Fruit fly (Drosophila melanogaster) whole organism, embryonic: Measurements from ENCODE around the gene Bili.

Experiments
- Abd-B ChIP-seq: fragments of 200-800 bp; sonication (Bioruptor generic); optimal IDR thresholded peaks from 2 replicates; lab custom pipeline; 2018; ENCODE audit warnings: missing biosample characterization, mild to moderate bottlenecking, missing genetic modification characterization, moderate library complexity
- Asciz ChIP-seq: fragments of 200-800 bp; sonication (Bioruptor generic); optimal IDR thresholded peaks from 2 replicates; lab custom pipeline; 2017; ENCODE audit warnings: missing biosample characterization, mild to moderate bottlenecking, missing genetic modification characterization, missing genetic modification reagents
- BtbVII ChIP-seq: fragments of 200-800 bp; sonication (Bioruptor generic); optimal IDR thresholded peaks from 3 replicates; lab custom pipeline; 2017; ENCODE audit warnings: missing biosample characterization, mild to moderate bottlenecking, missing genetic modification characterization
- CG10431 ChIP-seq: fragments of 200-800 bp; sonication (Bioruptor generic); optimal IDR thresholded peaks from 3 replicates; lab custom pipeline; 2018; ENCODE audit warnings: missing biosample characterization, mild to moderate bottlenecking, missing genetic modification characterization
- CG10979 ChIP-seq: fragments of 200-800 bp; sonication (Bioruptor generic); optimal IDR thresholded peaks from 2 replicates; lab custom pipeline; 2018; ENCODE audit warnings: missing biosample characterization, mild to moderate bottlenecking, missing genetic modification characterization, moderate library complexity
- CG11560 ChIP-seq: fragments of 200-800 bp; sonication (Bioruptor generic); IDR thresholded peaks from 3 replicates; pipeline ENCODE4 v1.3.6; 2022; ENCODE audit warnings: missing biosample characterization, missing genetic modification characterization
- CG11695 ChIP-seq: fragments of 200-800 bp; sonication (Bioruptor generic); IDR thresholded peaks from 3 replicates; pipeline ENCODE4 v1.3.6; 2022; ENCODE audit warnings: missing biosample characterization, missing genetic modification characterization
- CG11696 ChIP-seq: fragments of 200-800 bp; sonication (Bioruptor generic); IDR thresholded peaks from 2 replicates; pipeline ENCODE4 v1.3.6; 2022; ENCODE audit warnings: missing biosample characterization, missing genetic modification characterization
- CG12155 ChIP-seq: fragments of 200-800 bp; sonication (Bioruptor generic); optimal IDR thresholded peaks from 3 replicates; lab custom pipeline; 2016; ENCODE audit warnings: missing biosample characterization, missing genetic modification characterization
- CG12769 ChIP-seq: fragments of 200-800 bp; sonication (Bioruptor generic); optimal IDR thresholded peaks from 2 replicates; lab custom pipeline; 2019; ENCODE audit warnings: missing biosample characterization, mild to moderate bottlenecking, missing genetic modification characterization, moderate library complexity
- CG14014 ChIP-seq: fragments of 200-800 bp; sonication (Bioruptor generic); IDR thresholded peaks from 2 replicates; pipeline ENCODE4 v1.3.6; 2022; ENCODE audit warnings: missing biosample characterization, missing genetic modification characterization
- CG15011 ChIP-seq: fragments of 200-800 bp; sonication (Bioruptor generic); optimal IDR thresholded peaks from 3 replicates; lab custom pipeline; 2018; ENCODE audit warnings: missing biosample characterization, mild to moderate bottlenecking, missing genetic modification characterization
- CG1529 ChIP-seq: fragments of 200-800 bp; sonication (Bioruptor generic); optimal IDR thresholded peaks from 3 replicates; lab custom pipeline; 2018; ENCODE audit warnings: missing biosample characterization, missing genetic modification characterization
- CG1647 ChIP-seq: fragments of 200-800 bp; sonication (Bioruptor generic); optimal IDR thresholded peaks from 3 replicates; lab custom pipeline; 2016; ENCODE audit warnings: missing biosample characterization, missing genetic modification characterization
- CG16815 ChIP-seq: fragments of 200-800 bp; sonication (Bioruptor generic); optimal IDR thresholded peaks from 3 replicates; lab custom pipeline; 2017; ENCODE audit warnings: missing biosample characterization, mild to moderate bottlenecking, missing genetic modification characterization
- CG18476 ChIP-seq: fragments of 200-800 bp; sonication (Bioruptor generic); optimal IDR thresholded peaks from 2 replicates; lab custom pipeline; 2016; ENCODE audit warnings: missing biosample characterization, mild to moderate bottlenecking, missing genetic modification characterization
- CG18619 ChIP-seq: fragments of 200-800 bp; sonication (Bioruptor generic); optimal IDR thresholded peaks from 3 replicates; lab custom pipeline; 2017; ENCODE audit warnings: missing biosample characterization, mild to moderate bottlenecking, missing genetic modification characterization
- CG2116 ChIP-seq: fragments of 200-800 bp; sonication (Bioruptor generic); optimal IDR thresholded peaks from 3 replicates; lab custom pipeline; 2018; ENCODE audit warnings: missing biosample characterization, mild to moderate bottlenecking, missing genetic modification characterization
- CG2678 ChIP-seq: fragments of 200-800 bp; sonication (Bioruptor generic); optimal IDR thresholded peaks from 3 replicates; lab custom pipeline; 2019; ENCODE audit warnings: missing biosample characterization, mild to moderate bottlenecking, missing genetic modification characterization, moderate library complexity
- CG33213 ChIP-seq: fragments of 200-800 bp; sonication (Bioruptor generic); optimal IDR thresholded peaks from 3 replicates; lab custom pipeline; 2016; ENCODE audit warnings: missing biosample characterization, missing genetic modification characterization
- CG6854 ChIP-seq: fragments of 200-800 bp; sonication (Bioruptor generic); optimal IDR thresholded peaks from 3 replicates; lab custom pipeline; 2017; ENCODE audit warnings: missing biosample characterization, mild to moderate bottlenecking, missing genetic modification characterization
- CG7786 ChIP-seq: fragments of 200-800 bp; sonication (Bioruptor generic); optimal IDR thresholded peaks from 2 replicates; lab custom pipeline; 2016; ENCODE audit warnings: missing biosample characterization, missing genetic modification characterization
- CG8290 ChIP-seq, 3 experiments: fragments of 200-800 bp; sonication (Bioruptor generic); optimal IDR thresholded peaks; 2 replicates each; lab custom pipeline; 2016 to 2019; ENCODE audit warnings: missing biosample characterization in 3 of 3, missing genetic modification characterization in 3 of 3, mild to moderate bottlenecking in 2 of 3, moderate library complexity in 1 of 3
- CG8388 ChIP-seq: fragments of 200-800 bp; sonication (Bioruptor generic); optimal IDR thresholded peaks from 2 replicates; lab custom pipeline; 2019; ENCODE audit warnings: missing biosample characterization, mild to moderate bottlenecking, missing genetic modification characterization, moderate library complexity
- CG9817 ChIP-seq: fragments of 200-800 bp; sonication (Bioruptor generic); optimal IDR thresholded peaks from 2 replicates; lab custom pipeline; 2018; ENCODE audit warnings: missing biosample characterization, mild to moderate bottlenecking, missing genetic modification characterization, moderate library complexity
- CG9876 ChIP-seq: fragments of 200-800 bp; sonication (Bioruptor generic); optimal IDR thresholded peaks from 2 replicates; lab custom pipeline; 2016; ENCODE audit warnings: missing biosample characterization, missing genetic modification characterization
- Camta ChIP-seq: fragments of 200-800 bp; sonication (Bioruptor generic); optimal IDR thresholded peaks from 2 replicates; lab custom pipeline; 2016; ENCODE audit warnings: missing biosample characterization, missing genetic modification characterization
- Dll ChIP-seq: fragments of 200-800 bp; sonication (Bioruptor generic); IDR thresholded peaks from 4 replicates; pipeline ENCODE4 v1.3.6; 2022; ENCODE audit warnings: missing biosample characterization, missing genetic modification characterization; ENCODE audit not compliant: partially characterized antibody
- Drgx ChIP-seq: fragments of 200-800 bp; sonication (Bioruptor generic); IDR thresholded peaks from 2 replicates; pipeline ENCODE4 v1.3.6; 2022; ENCODE audit warnings: missing biosample characterization, missing genetic modification characterization
- HLH3B ChIP-seq: fragments of 200-800 bp; sonication (Bioruptor generic); IDR thresholded peaks from 2 replicates; pipeline ENCODE4 v1.3.6; 2022; ENCODE audit warnings: missing biosample characterization, missing genetic modification characterization
- Ravus ChIP-seq: fragments of 200-800 bp; sonication (Bioruptor generic); IDR thresholded peaks from 2 replicates; pipeline ENCODE4 v1.3.6; 2022; ENCODE audit warnings: missing biosample characterization, missing genetic modification characterization
- Six4 ChIP-seq: fragments of 200-800 bp; sonication (Bioruptor generic); optimal IDR thresholded peaks from 2 replicates; lab custom pipeline; 2016; ENCODE audit warnings: missing biosample characterization, missing genetic modification characterization
- Sry-δ ChIP-seq: fragments of 200-800 bp; sonication (Bioruptor generic); optimal IDR thresholded peaks from 2 replicates; lab custom pipeline; 2016; ENCODE audit warnings: missing biosample characterization, missing genetic modification characterization
- bowl ChIP-seq: fragments of 200-800 bp; sonication (Bioruptor generic); IDR thresholded peaks from 2 replicates; pipeline ENCODE4 v1.3.6; 2022; ENCODE audit warnings: missing biosample characterization, missing genetic modification characterization
- cas ChIP-seq: fragments of 200-800 bp; sonication (Bioruptor generic); IDR thresholded peaks from 2 replicates; pipeline ENCODE4 v1.3.6; 2022; ENCODE audit warnings: missing biosample characterization, missing genetic modification characterization
- cato ChIP-seq: fragments of 200-800 bp; sonication (Bioruptor generic); optimal IDR thresholded peaks from 2 replicates; lab custom pipeline; 2016; ENCODE audit warnings: missing biosample characterization, missing genetic modification characterization, borderline replicate concordance
- croc ChIP-seq: fragments of 200-800 bp; sonication (Bioruptor generic); conservative IDR thresholded peaks from 3 replicates; pipeline ENCODE4 v1.3.6; 2022; ENCODE audit warnings: missing biosample characterization, missing genetic modification characterization
- fru ChIP-seq: fragments of >200 bp; optimal IDR thresholded peaks from 2 replicates; lab custom pipeline; 2017
- gce ChIP-seq: fragments of 200-800 bp; sonication (Bioruptor generic); IDR thresholded peaks from 3 replicates; pipeline ENCODE4 v1.3.6; 2022; ENCODE audit warnings: missing biosample characterization, missing genetic modification characterization
- hbn ChIP-seq: fragments of 200-800 bp; sonication (Bioruptor generic); IDR thresholded peaks from 2 replicates; pipeline ENCODE4 v1.3.6; 2022; ENCODE audit warnings: missing biosample characterization, missing genetic modification characterization; ENCODE audit not compliant: partially characterized antibody
- her ChIP-seq: fragments of 200-800 bp; sonication (Bioruptor generic); optimal IDR thresholded peaks from 2 replicates; lab custom pipeline; 2016; ENCODE audit warnings: missing biosample characterization, missing genetic modification characterization
- klu ChIP-seq: fragments of 200-800 bp; sonication (Bioruptor generic); IDR thresholded peaks from 2 replicates; pipeline ENCODE4 v1.3.6; 2022; ENCODE audit warnings: missing biosample characterization, missing genetic modification characterization
- lilli ChIP-seq: fragments of 200-800 bp; sonication (Bioruptor generic); optimal IDR thresholded peaks from 3 replicates; lab custom pipeline; 2016; ENCODE audit warnings: missing biosample characterization, missing genetic modification characterization
- mld ChIP-seq: fragments of 200-800 bp; sonication (Bioruptor generic); IDR thresholded peaks from 3 replicates; pipeline ENCODE4 v1.3.6; 2022; ENCODE audit warnings: missing biosample characterization, missing genetic modification characterization; ENCODE audit not compliant: partially characterized antibody
- sc ChIP-seq, 3 experiments: fragments of >200 bp in 2 of 3; fragments of 200-800 bp in 1 of 3; sonication (Bioruptor generic) in 1 of 3; optimal IDR thresholded peaks; 2 replicates in 2 of 3; 3 replicates in 1 of 3; lab custom pipeline; 2017; ENCODE audit warnings: mild to moderate bottlenecking in 1 of 3, missing biosample characterization in 1 of 3, missing genetic modification characterization in 1 of 3, missing genetic modification reagents in 1 of 3
- schlank ChIP-seq: fragments of 200-800 bp; sonication (Bioruptor generic); optimal IDR thresholded peaks from 2 replicates; lab custom pipeline; 2018; ENCODE audit warnings: missing biosample characterization, mild to moderate bottlenecking, missing genetic modification characterization
- sob ChIP-seq: fragments of 200-800 bp; sonication (Bioruptor generic); IDR thresholded peaks from 2 replicates; pipeline ENCODE4 v1.3.6; 2022; ENCODE audit warnings: missing biosample characterization, missing genetic modification characterization
- tx ChIP-seq: fragments of 200-800 bp; sonication (Bioruptor generic); optimal IDR thresholded peaks from 2 replicates; lab custom pipeline; 2016; ENCODE audit warnings: missing biosample characterization, missing genetic modification characterization
- wek ChIP-seq: fragments of 200-800 bp; sonication (Bioruptor generic); optimal IDR thresholded peaks from 3 replicates; lab custom pipeline; 2018; ENCODE audit warnings: missing biosample characterization, mild to moderate bottlenecking, missing genetic modification characterization, moderate library complexity

Gene Bili

dm6 chr3R:25168259-25168972 lies 37.3 kb downstream of the Bili start (continued):
- peak; percentile 5 for TF ChIP-seq CG9817
- no peak for TF ChIP-seq Dll (GFP tag; lab: Robert Waterston, UW)
- TF ChIP-seq Sry-δ (GFP tag; lab: Kevin White, UChicago): no peak
- TF ChIP-seq CG33213 (GFP tag; lab: Kevin White, UChicago): no peak
- no peak for TF ChIP-seq Camta
- TF ChIP-seq sc (optimal IDR thresholded peaks at IDR 0.05; lab: Kevin White, UChicago): no peak
- no peak for TF ChIP-seq sc (GFP tag; optimal IDR thresholded peaks at IDR 0.05; lab: Kevin White, UChicago)
- peak; percentile 36 for TF ChIP-seq CG8388 (GFP tag; lab: Kevin White, UChicago)
- no peak for TF ChIP-seq mld (GFP tag; lab: Robert Waterston, UW)
- peak; percentile 16 for TF ChIP-seq schlank
- no peak for TF ChIP-seq CG18476 (GFP tag; lab: Kevin White, UChicago)
- TF ChIP-seq CG16815 (GFP tag; lab: Kevin White, UChicago): peak; percentile 21
- no peak for TF ChIP-seq cas (GFP tag; lab: Robert Waterston, UW)
- TF ChIP-seq hbn (GFP tag; lab: Robert Waterston, UW): no peak
- TF ChIP-seq Ravus (GFP tag; lab: Robert Waterston, UW): no peak
- no peak for TF ChIP-seq wek
- no peak for TF ChIP-seq CG12155 (GFP tag; lab: Kevin White, UChicago)
- no peak for TF ChIP-seq CG2116 (GFP tag; lab: Kevin White, UChicago)
- no peak for TF ChIP-seq Six4 (GFP tag; lab: Kevin White, UChicago)
- TF ChIP-seq CG1529 (GFP tag; lab: Kevin White, UChicago): peak; percentile 5
- TF ChIP-seq CG12769 (tag; lab: Kevin White, UChicago): peak; percentile 49
- no peak for TF ChIP-seq gce (GFP tag; lab: Robert Waterston, UW)
- TF ChIP-seq CG6854 (GFP tag; lab: Kevin White, UChicago): peak; percentile 31
- TF ChIP-seq croc (GFP tag; lab: Robert Waterston, UW): no peak
- no peak for TF ChIP-seq CG1647 (GFP tag; lab: Kevin White, UChicago)
- TF ChIP-seq CG14014 (GFP tag; lab: Robert Waterston, UW): no peak; the same call in 1 of the 2 replicates
- no peak for TF ChIP-seq HLH3B (GFP tag; lab: Robert Waterston, UW)
- no peak for TF ChIP-seq CG11696 (GFP tag; lab: Robert Waterston, UW)
- TF ChIP-seq CG2678: peak; percentile 82
- TF ChIP-seq sob (GFP tag; lab: Robert Waterston, UW): peak; percentile 25; the same call in 1 of the 2 replicates
- peak; percentile 67 for TF ChIP-seq CG10979 (tag; lab: Kevin White, UChicago)
- TF ChIP-seq cato (GFP tag; lab: Kevin White, UChicago): no peak
- TF ChIP-seq Drgx (GFP tag; lab: Robert Waterston, UW): no peak
- TF ChIP-seq CG11560: no peak
- no peak for TF ChIP-seq CG9876 (GFP tag; lab: Kevin White, UChicago)
- no peak for TF ChIP-seq Abd-B (GFP tag; lab: Kevin White, UChicago)
- TF ChIP-seq bowl (GFP tag; lab: Robert Waterston, UW): no peak
- TF ChIP-seq CG10431 (GFP tag; lab: Kevin White, UChicago): no peak
- TF ChIP-seq tx: no peak
- TF ChIP-seq CG8290 (GFP tag; optimal IDR thresholded peaks at IDR 0.05; lab: Kevin White, UChicago): no peak
- TF ChIP-seq CG8290 (tag; optimal IDR thresholded peaks at IDR 0.05; lab: Kevin White, UChicago): peak in 1 of 2 experiments; percentile 29
- TF ChIP-seq her (GFP tag; lab: Kevin White, UChicago): no peak
- TF ChIP-seq fru (lab: Kevin White, UChicago): no peak
- peak; percentile 39 for TF ChIP-seq CG18619 (GFP tag; lab: Kevin White, UChicago)
- TF ChIP-seq klu (GFP tag; lab: Robert Waterston, UW): no peak
- peak; percentile 36 for TF ChIP-seq CG15011 (GFP tag; lab: Kevin White, UChicago)
- peak; percentile 41 for TF ChIP-seq BtbVII
- peak; percentile 19 for TF ChIP-seq Asciz
- 0 out of 3 replicates have a peak, but pooled peaks have one; percentile 39 for TF ChIP-seq CG11695 (GFP tag; lab: Robert Waterston, UW)
- peak; percentile 15 for TF ChIP-seq CG7786 (GFP tag; lab: Kevin White, UChicago)
- peak; percentile 60 for TF ChIP-seq lilli (GFP tag; lab: Kevin White, UChicago)
